Fruit fly (Drosophila melanogaster) whole organism, embryonic: Measurements from ENCODE around the gene peb.

Source experiments
- Aef1 ChIP-seq: fragments of 200-800 bp; sonication (Bioruptor generic); IDR thresholded peaks from 3 replicates; pipeline ENCODE4 v1.3.6; 2022; ENCODE audit warnings: missing biosample characterization, missing genetic modification characterization
- B-H1 ChIP-seq: fragments of 200-800 bp; sonication (Bioruptor generic); IDR thresholded peaks from 3 replicates; pipeline ENCODE4 v1.3.6; 2022; ENCODE audit warnings: missing biosample characterization, missing genetic modification characterization
- CG10431 ChIP-seq: fragments of 200-800 bp; sonication (Bioruptor generic); optimal IDR thresholded peaks from 3 replicates; lab custom pipeline; 2018; ENCODE audit warnings: missing biosample characterization, mild to moderate bottlenecking, missing genetic modification characterization
- CG10543 ChIP-seq: fragments of 200-800 bp; sonication (Bioruptor generic); optimal IDR thresholded peaks from 3 replicates; lab custom pipeline; 2017; ENCODE audit warnings: missing biosample characterization, mild to moderate bottlenecking, missing genetic modification characterization, moderate library complexity
- CG10959 ChIP-seq: fragments of 200-800 bp; sonication (Bioruptor generic); IDR thresholded peaks from 2 replicates; pipeline ENCODE4 v1.3.6; 2022; ENCODE audit warnings: missing biosample characterization, missing genetic modification characterization
- CG11085 ChIP-seq: fragments of 200-800 bp; sonication (Bioruptor generic); IDR thresholded peaks from 2 replicates; pipeline ENCODE4 v1.3.6; 2022; ENCODE audit warnings: missing biosample characterization, missing genetic modification characterization
- CG11093 ChIP-seq: fragments of 200-800 bp; sonication (Bioruptor generic); IDR thresholded peaks from 3 replicates; pipeline ENCODE4 v1.3.6; 2022; ENCODE audit warnings: missing biosample characterization, missing genetic modification characterization
- CG11723 ChIP-seq: fragments of 200-800 bp; sonication (Bioruptor generic); optimal IDR thresholded peaks from 2 replicates; lab custom pipeline; 2017; ENCODE audit warnings: missing biosample characterization, mild to moderate bottlenecking, missing genetic modification characterization
- CG13775 ChIP-seq: fragments of 200-800 bp; sonication (Bioruptor generic); optimal IDR thresholded peaks from 3 replicates; lab custom pipeline; 2017; ENCODE audit warnings: missing biosample characterization, mild to moderate bottlenecking, missing genetic modification characterization
- CG16815 ChIP-seq: fragments of 200-800 bp; sonication (Bioruptor generic); optimal IDR thresholded peaks from 3 replicates; lab custom pipeline; 2017; ENCODE audit warnings: missing biosample characterization, mild to moderate bottlenecking, missing genetic modification characterization
- CG18262 ChIP-seq: fragments of 200-800 bp; optimal IDR thresholded peaks from 3 replicates; lab custom pipeline; 2019; ENCODE audit warnings: missing biosample characterization, mild to moderate bottlenecking, missing genetic modification characterization, moderate library complexity
- CG33557 ChIP-seq: fragments of 200-800 bp; sonication (Bioruptor generic); optimal IDR thresholded peaks from 2 replicates; lab custom pipeline; 2019; ENCODE audit warnings: missing biosample characterization, mild to moderate bottlenecking, missing genetic modification characterization, moderate library complexity
- CG4360 ChIP-seq: fragments of 200-800 bp; sonication (Bioruptor generic); IDR thresholded peaks from 2 replicates; pipeline ENCODE4 v1.3.6; 2022; ENCODE audit warnings: missing biosample characterization, missing genetic modification characterization
- CG5953 ChIP-seq: fragments of 200-800 bp; sonication (Bioruptor generic); IDR thresholded peaks from 2 replicates; pipeline ENCODE4 v1.3.6; 2022; ENCODE audit warnings: missing biosample characterization, missing genetic modification characterization
- CG6791 ChIP-seq: fragments of 200-800 bp; sonication (Bioruptor generic); IDR thresholded peaks from 3 replicates; pipeline ENCODE4 v1.3.6; 2022; ENCODE audit warnings: missing biosample characterization, missing genetic modification characterization; ENCODE audit not compliant: partially characterized antibody
- CG7745 ChIP-seq: fragments of 200-800 bp; sonication (Bioruptor generic); optimal IDR thresholded peaks from 2 replicates; lab custom pipeline; 2018; ENCODE audit warnings: missing biosample characterization, mild to moderate bottlenecking, missing genetic modification characterization, moderate library complexity
- CG8089 ChIP-seq: fragments of 200-800 bp; sonication (Bioruptor generic); optimal IDR thresholded peaks from 3 replicates; lab custom pipeline; 2016; ENCODE audit warnings: missing biosample characterization, missing genetic modification characterization
- CG8281 ChIP-seq: fragments of 200-800 bp; sonication (Bioruptor generic); optimal IDR thresholded peaks from 2 replicates; lab custom pipeline; 2018; ENCODE audit warnings: missing biosample characterization, mild to moderate bottlenecking, missing genetic modification characterization, moderate library complexity
- CG8290 ChIP-seq, 3 experiments: fragments of 200-800 bp; sonication (Bioruptor generic); optimal IDR thresholded peaks; 2 replicates each; lab custom pipeline; 2016 to 2019; ENCODE audit warnings: missing biosample characterization in 3 of 3, missing genetic modification characterization in 3 of 3, mild to moderate bottlenecking in 2 of 3, moderate library complexity in 1 of 3
- CG8388 ChIP-seq: fragments of 200-800 bp; sonication (Bioruptor generic); optimal IDR thresholded peaks from 2 replicates; lab custom pipeline; 2019; ENCODE audit warnings: missing biosample characterization, mild to moderate bottlenecking, missing genetic modification characterization, moderate library complexity
- CG9437 ChIP-seq: fragments of 200-800 bp; sonication (Bioruptor generic); optimal IDR thresholded peaks from 2 replicates; lab custom pipeline; 2018; ENCODE audit warnings: missing biosample characterization, mild to moderate bottlenecking, missing genetic modification characterization
- Camta ChIP-seq: fragments of 200-800 bp; sonication (Bioruptor generic); optimal IDR thresholded peaks from 2 replicates; lab custom pipeline; 2016; ENCODE audit warnings: missing biosample characterization, missing genetic modification characterization
- Chrac-16 ChIP-seq: fragments of 200-800 bp; sonication (Bioruptor generic); optimal IDR thresholded peaks from 3 replicates; lab custom pipeline; 2016; ENCODE audit warnings: missing biosample characterization, missing genetic modification characterization
- Ets65A ChIP-seq: fragments of 200-800 bp; sonication (Bioruptor generic); peaks from one replicate; lab custom pipeline; 2016; ENCODE audit warnings: missing biosample characterization, missing genetic modification characterization
- Fer1 ChIP-seq: fragments of 200-800 bp; sonication (Bioruptor generic); optimal IDR thresholded peaks from 2 replicates; lab custom pipeline; 2017; ENCODE audit warnings: missing biosample characterization, mild to moderate bottlenecking, missing genetic modification characterization
- NC2β ChIP-seq: fragments of 200-800 bp; sonication (Bioruptor generic); optimal IDR thresholded peaks from 2 replicates; lab custom pipeline; 2016; ENCODE audit warnings: missing biosample characterization, missing genetic modification characterization
- NfI ChIP-seq: fragments of 200-800 bp; sonication (Bioruptor generic); optimal IDR thresholded peaks from 3 replicates; lab custom pipeline; 2018; ENCODE audit warnings: missing biosample characterization, mild to moderate bottlenecking, missing genetic modification characterization, moderate library complexity
- Oli ChIP-seq: fragments of 200-800 bp; sonication (Bioruptor generic); optimal IDR thresholded peaks from 2 replicates; lab custom pipeline; 2018; ENCODE audit warnings: missing biosample characterization, mild to moderate bottlenecking, missing genetic modification characterization, moderate library complexity
- Sry-δ ChIP-seq: fragments of 200-800 bp; sonication (Bioruptor generic); optimal IDR thresholded peaks from 2 replicates; lab custom pipeline; 2016; ENCODE audit warnings: missing biosample characterization, missing genetic modification characterization
- TFAM ChIP-seq: fragments of 200-800 bp; sonication (Bioruptor generic); optimal IDR thresholded peaks from 2 replicates; lab custom pipeline; 2017; ENCODE audit warnings: missing biosample characterization, missing genetic modification characterization, inconsistent platforms
- Tbp ChIP-seq: fragments of >200 bp; optimal IDR thresholded peaks from 2 replicates; lab custom pipeline; 2018; ENCODE audit warnings: missing biosample characterization, missing genetic modification characterization
- aop ChIP-seq: fragments of 200-800 bp; sonication (Bioruptor generic); IDR thresholded peaks from 2 replicates; pipeline ENCODE4 v1.3.6; 2022; ENCODE audit warnings: missing biosample characterization, missing genetic modification characterization
- bcd ChIP-seq: fragments of 200-800 bp; sonication (Bioruptor generic); optimal IDR thresholded peaks from 2 replicates; lab custom pipeline; 2017; ENCODE audit warnings: missing biosample characterization, mild to moderate bottlenecking, missing genetic modification characterization
- chm ChIP-seq: fragments of 200-800 bp; sonication (Bioruptor generic); IDR thresholded peaks from 2 replicates; pipeline ENCODE4 v1.3.6; 2022; ENCODE audit warnings: missing biosample characterization, missing genetic modification characterization
- dan ChIP-seq: fragments of 200-800 bp; sonication (Bioruptor generic); IDR thresholded peaks from 2 replicates; pipeline ENCODE4 v1.3.6; 2022; ENCODE audit warnings: missing biosample characterization, missing genetic modification characterization
- dm ChIP-seq: fragments of 200-800 bp; sonication (Bioruptor generic); optimal IDR thresholded peaks from 3 replicates; lab custom pipeline; 2016; ENCODE audit warnings: missing biosample characterization, missing genetic modification characterization
- dmrt99B ChIP-seq: fragments of 200-800 bp; sonication (Bioruptor generic); optimal IDR thresholded peaks from 2 replicates; lab custom pipeline; 2018; ENCODE audit warnings: missing biosample characterization, mild to moderate bottlenecking, missing genetic modification characterization, moderate library complexity
- h ChIP-seq: fragments of >200 bp; optimal IDR thresholded peaks from 2 replicates; lab custom pipeline; 2017
- hbn ChIP-seq: fragments of 200-800 bp; sonication (Bioruptor generic); IDR thresholded peaks from 2 replicates; pipeline ENCODE4 v1.3.6; 2022; ENCODE audit warnings: missing biosample characterization, missing genetic modification characterization; ENCODE audit not compliant: partially characterized antibody
- ind ChIP-seq: fragments of 200-800 bp; sonication (Bioruptor generic); optimal IDR thresholded peaks from 3 replicates; lab custom pipeline; 2016; ENCODE audit warnings: missing biosample characterization, missing genetic modification characterization
- kay ChIP-seq: fragments of 200-800 bp; sonication (Bioruptor generic); optimal IDR thresholded peaks from 2 replicates; lab custom pipeline; 2016; ENCODE audit warnings: missing biosample characterization, missing genetic modification characterization
- onecut ChIP-seq: fragments of 200-800 bp; sonication (Bioruptor generic); IDR thresholded peaks from 2 replicates; pipeline ENCODE4 v1.3.6; 2022; ENCODE audit warnings: missing biosample characterization, missing genetic modification characterization
- prd ChIP-seq, 3 experiments: fragments of >200 bp in 2 of 3; fragments of 200-800 bp in 1 of 3; sonication (Bioruptor generic) in 1 of 3; optimal IDR thresholded peaks in 2 of 3; IDR thresholded peaks in 1 of 3; 2 replicates in 2 of 3; 3 replicates in 1 of 3; pipeline versions ENCODE4 v1.3.6 to Lab custom; 2017 to 2022; ENCODE audit warnings: missing biosample characterization in 1 of 3, missing genetic modification characterization in 1 of 3
- psq ChIP-seq: fragments of 200-800 bp; sonication (Bioruptor generic); optimal IDR thresholded peaks from 2 replicates; lab custom pipeline; 2017; ENCODE audit warnings: missing biosample characterization, missing genetic modification characterization
- pzg ChIP-seq: fragments of 200-800 bp; sonication (Bioruptor generic); optimal IDR thresholded peaks from 3 replicates; lab custom pipeline; 2018; ENCODE audit warnings: missing biosample characterization, mild to moderate bottlenecking, missing genetic modification characterization, moderate library complexity
- schlank ChIP-seq: fragments of 200-800 bp; sonication (Bioruptor generic); optimal IDR thresholded peaks from 2 replicates; lab custom pipeline; 2018; ENCODE audit warnings: missing biosample characterization, mild to moderate bottlenecking, missing genetic modification characterization
- shn ChIP-seq: fragments of 200-800 bp; sonication (Bioruptor generic); optimal IDR thresholded peaks from 3 replicates; lab custom pipeline; 2016; ENCODE audit warnings: missing biosample characterization, missing genetic modification characterization
- slp2 ChIP-seq: fragments of 200-800 bp; sonication (Bioruptor generic); optimal IDR thresholded peaks from 2 replicates; lab custom pipeline; 2016; ENCODE audit warnings: missing biosample characterization, missing genetic modification characterization
- tin ChIP-seq: fragments of 200-800 bp; sonication (Bioruptor generic); optimal IDR thresholded peaks from 3 replicates; lab custom pipeline; 2016; ENCODE audit warnings: missing biosample characterization, missing genetic modification characterization
- vfl ChIP-seq: fragments of 200-800 bp; sonication (Bioruptor generic); optimal IDR thresholded peaks from 2 replicates; lab custom pipeline; 2016; ENCODE audit warnings: missing biosample characterization, missing genetic modification characterization
- wek ChIP-seq: fragments of 200-800 bp; sonication (Bioruptor generic); optimal IDR thresholded peaks from 3 replicates; lab custom pipeline; 2018; ENCODE audit warnings: missing biosample characterization, mild to moderate bottlenecking, missing genetic modification characterization, moderate library complexity
- yki ChIP-seq: fragments of >200 bp; optimal IDR thresholded peaks from 3 replicates; lab custom pipeline; 2018
- zfh1 ChIP-seq: fragments of 200-800 bp; sonication (Bioruptor generic); IDR thresholded peaks from 3 replicates; pipeline ENCODE4 v1.3.6; 2022; ENCODE audit warnings: missing biosample characterization, missing genetic modification characterization

peb gene

DNA sequence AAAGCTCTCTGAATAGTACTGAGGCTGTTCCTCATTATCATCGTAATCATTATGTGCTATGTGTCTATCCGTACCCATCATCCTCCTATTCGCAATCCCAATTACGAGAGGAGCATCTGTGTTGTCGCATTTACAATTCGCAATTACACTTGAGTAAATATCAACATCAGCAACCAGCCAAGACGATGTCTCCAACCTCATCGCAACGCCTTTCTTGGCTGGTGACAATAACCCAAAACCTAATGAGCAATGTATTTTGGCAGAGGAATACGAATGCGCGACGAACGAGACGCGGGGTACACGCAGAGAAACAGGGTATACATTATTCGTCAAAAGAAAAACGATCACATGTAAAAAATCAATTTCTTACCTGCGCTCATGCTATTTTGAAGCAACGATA is 6.9 kb upstream of the peb start (continued):
- TF ChIP-seq CG8290 (GFP tag; optimal IDR thresholded peaks at IDR 0.05; lab: Kevin White, UChicago) (no peak), CG8290 (tag; optimal IDR thresholded peaks at IDR 0.05; lab: Kevin White, UChicago) (peak in 1 of 2 experiments; percentile 88), dm (GFP tag; lab: Kevin White, UChicago) (no peak), vfl (GFP tag; lab: Kevin White, UChicago) (no peak), CG10543 (GFP tag; lab: Kevin White, UChicago) (no peak), Chrac-16 (GFP tag; lab: Kevin White, UChicago) (no peak), CG5953 (no peak), CG13775 (GFP tag; lab: Kevin White, UChicago) (no peak), Camta (GFP tag; lab: Kevin White, UChicago) (peak; percentile 40), ind (GFP tag; lab: Kevin White, UChicago) (no peak), h (no peak), onecut (GFP tag; lab: Robert Waterston, UW) (no peak), CG4360 (no peak), dan (no peak), CG9437 (GFP tag; lab: Kevin White, UChicago) (no peak), bcd (peak; percentile 27), NC2β (GFP tag; lab: Kevin White, UChicago) (no peak), tin (no peak), CG8281 (no peak), hbn (no peak), CG11093 (GFP tag; lab: Robert Waterston, UW) (no peak), CG33557 (GFP tag; lab: Kevin White, UChicago) (no peak), B-H1 (GFP tag; lab: Robert Waterston, UW) (no peak), shn (GFP tag; lab: Kevin White, UChicago) (no peak), zfh1 (no peak), CG8089 (GFP tag; lab: Kevin White, UChicago) (no peak), kay (GFP tag; lab: Kevin White, UChicago) (no peak), CG11723 (GFP tag; lab: Kevin White, UChicago) (no peak), NfI (GFP tag; lab: Kevin White, UChicago) (no peak), pzg (GFP tag; lab: Kevin White, UChicago) (no peak), schlank (tag; lab: Kevin White, UChicago) (peak; percentile 83), slp2 (GFP tag; lab: Kevin White, UChicago) (no peak), CG8388 (GFP tag; lab: Kevin White, UChicago) (no peak), psq (no peak), yki (lab: Kevin White, UChicago) (no peak), dmrt99B (peak; percentile 17), CG16815 (GFP tag; lab: Kevin White, UChicago) (no peak), Oli (tag; lab: Kevin White, UChicago) (no peak), aop (no peak), TFAM (GFP tag; lab: Kevin White, UChicago) (no peak), CG6791 (GFP tag; lab: Robert Waterston, UW) (no peak), CG10959 (GFP tag; lab: Robert Waterston, UW) (no peak), Tbp (GFP tag; lab: Kevin White, UChicago) (no peak), CG7745 (tag; lab: Kevin White, UChicago) (no peak), CG10431 (GFP tag; lab: Kevin White, UChicago) (no peak), wek (GFP tag; lab: Kevin White, UChicago) (peak; percentile 33), CG18262 (tag; lab: Kevin White, UChicago) (no peak), Sry-δ (GFP tag; lab: Kevin White, UChicago) (peak; percentile 9), Fer1 (GFP tag; lab: Kevin White, UChicago) (peak; percentile 59), prd (optimal IDR thresholded peaks at IDR 0.05; lab: Kevin White, UChicago) (no peak), prd (GFP tag; IDR thresholded peaks at IDR 0.05; lab: Robert Waterston, UW) (no peak), Aef1 (GFP tag; lab: Robert Waterston, UW) (no peak), Ets65A (GFP tag; lab: Kevin White, UChicago) (peak; percentile 82), CG11085 (GFP tag; lab: Robert Waterston, UW) (no peak), chm (GFP tag; lab: Robert Waterston, UW) (no peak)
